Fruit fly (Drosophila melanogaster) whole organism, prepupa: ENCODE results near the gene RpL3.

Source experiments
- Blimp-1 ChIP-seq: fragments of 200-800 bp; sonication (Bioruptor generic); optimal IDR thresholded peaks from 3 replicates; lab custom pipeline; 2017; ENCODE audit warnings: missing biosample characterization, missing genetic modification characterization, mild to moderate bottlenecking, moderate library complexity, missing genetic modification reagents
- CG10631 ChIP-seq: fragments of 200-800 bp; sonication (Bioruptor generic); optimal IDR thresholded peaks from 2 replicates; lab custom pipeline; 2016; ENCODE audit warnings: missing biosample characterization, missing genetic modification characterization
- CG11294 ChIP-seq: fragments of 200-800 bp; sonication (Bioruptor generic); IDR thresholded peaks from 2 replicates; pipeline ENCODE4 v1.3.6; 2022; ENCODE audit warnings: missing biosample characterization, missing genetic modification characterization
- CG11762 ChIP-seq: fragments of 200-800 bp; sonication (Bioruptor generic); optimal IDR thresholded peaks from 3 replicates; lab custom pipeline; 2016; ENCODE audit warnings: missing biosample characterization, missing genetic modification characterization; ENCODE audit not compliant: insufficient read depth
- CG11902 ChIP-seq: fragments of 200-800 bp; sonication (Bioruptor generic); optimal IDR thresholded peaks from 3 replicates; lab custom pipeline; 2016; ENCODE audit warnings: missing biosample characterization, missing genetic modification characterization
- CG15336 ChIP-seq: fragments of 200-800 bp; sonication (Bioruptor generic); IDR thresholded peaks from 2 replicates; pipeline ENCODE4 v1.3.6; 2022; ENCODE audit warnings: missing biosample characterization, missing genetic modification characterization
- CG16779 ChIP-seq: fragments of 200-800 bp; sonication (Bioruptor generic); optimal IDR thresholded peaks from 3 replicates; lab custom pipeline; 2017; ENCODE audit warnings: missing biosample characterization, mild to moderate bottlenecking, missing genetic modification characterization
- CG3032 ChIP-seq: fragments of 200-800 bp; optimal IDR thresholded peaks from 2 replicates; lab custom pipeline; 2019; ENCODE audit warnings: missing biosample characterization, mild to moderate bottlenecking, missing genetic modification characterization, moderate library complexity
- CG31627 ChIP-seq: fragments of 200-800 bp; sonication (Bioruptor generic); optimal IDR thresholded peaks from 3 replicates; lab custom pipeline; 2016; ENCODE audit warnings: missing biosample characterization, missing genetic modification characterization
- CG32006 ChIP-seq: fragments of 200-800 bp; sonication (Bioruptor generic); optimal IDR thresholded peaks from 3 replicates; lab custom pipeline; 2017; ENCODE audit warnings: missing biosample characterization, mild to moderate bottlenecking, missing genetic modification characterization
- CG34406 ChIP-seq: fragments of 200-800 bp; sonication (Bioruptor generic); optimal IDR thresholded peaks from 3 replicates; lab custom pipeline; 2016; ENCODE audit warnings: missing biosample characterization, missing genetic modification characterization
- CG3919 ChIP-seq: fragments of 200-800 bp; sonication (Bioruptor generic); optimal IDR thresholded peaks from 3 replicates; lab custom pipeline; 2016; ENCODE audit warnings: missing biosample characterization, missing genetic modification characterization
- CG4318 ChIP-seq: fragments of 200-800 bp; sonication (Bioruptor generic); optimal IDR thresholded peaks from 3 replicates; lab custom pipeline; 2017; ENCODE audit warnings: missing biosample characterization, mild to moderate bottlenecking, missing genetic modification characterization
- CG6163 ChIP-seq: fragments of 200-800 bp; sonication (Bioruptor generic); IDR thresholded peaks from 3 replicates; pipeline ENCODE4 v1.3.6; 2022; ENCODE audit warnings: missing biosample characterization, missing genetic modification characterization
- CG6792 ChIP-seq: fragments of 200-800 bp; sonication (Bioruptor generic); optimal IDR thresholded peaks from 3 replicates; lab custom pipeline; 2016; ENCODE audit warnings: missing biosample characterization, missing genetic modification characterization
- CG6854 ChIP-seq: fragments of 200-800 bp; sonication (Bioruptor generic); optimal IDR thresholded peaks from 2 replicates; lab custom pipeline; 2017; ENCODE audit warnings: missing biosample characterization, mild to moderate bottlenecking, missing genetic modification characterization
- CG7368 ChIP-seq: fragments of 200-800 bp; sonication (Bioruptor generic); optimal IDR thresholded peaks from 3 replicates; lab custom pipeline; 2016; ENCODE audit warnings: missing biosample characterization, missing genetic modification characterization
- CG8119 ChIP-seq: fragments of 200-800 bp; sonication (Bioruptor generic); IDR thresholded peaks from 3 replicates; pipeline ENCODE4 v1.3.6; 2022; ENCODE audit warnings: missing biosample characterization, missing genetic modification characterization
- CG8632 ChIP-seq: fragments of 200-800 bp; sonication (Bioruptor generic); optimal IDR thresholded peaks from 3 replicates; lab custom pipeline; 2016; ENCODE audit warnings: missing biosample characterization, missing genetic modification characterization
- CG9139 ChIP-seq: fragments of 200-800 bp; sonication (Bioruptor generic); optimal IDR thresholded peaks from 3 replicates; lab custom pipeline; 2017; ENCODE audit warnings: missing biosample characterization, mild to moderate bottlenecking, missing genetic modification characterization
- Eip75B ChIP-seq: fragments of 200-800 bp; sonication (Bioruptor generic); optimal IDR thresholded peaks from 3 replicates; lab custom pipeline; 2016; ENCODE audit warnings: missing biosample characterization, missing genetic modification characterization
- Eip78C ChIP-seq: fragments of 200-800 bp; sonication (Bioruptor generic); peaks from one replicate; lab custom pipeline; 2016; ENCODE audit warnings: missing biosample characterization, missing genetic modification characterization
- Eip93F ChIP-seq: fragments of 200-800 bp; sonication (Bioruptor generic); optimal IDR thresholded peaks from 2 replicates; lab custom pipeline; 2016; ENCODE audit warnings: missing biosample characterization, mild to moderate bottlenecking, missing genetic modification characterization
- Ets96B ChIP-seq: fragments of 200-800 bp; optimal IDR thresholded peaks from 2 replicates; lab custom pipeline; 2019; ENCODE audit warnings: missing biosample characterization, mild to moderate bottlenecking, missing genetic modification characterization, moderate library complexity
- Gug ChIP-seq: fragments of 200-800 bp; sonication (Bioruptor generic); IDR thresholded peaks from 2 replicates; pipeline ENCODE4 v1.3.6; 2022; ENCODE audit warnings: missing biosample characterization, missing genetic modification characterization
- Hr38 ChIP-seq: sonication (Bioruptor generic); optimal IDR thresholded peaks from 2 replicates; lab custom pipeline; 2016; ENCODE audit warnings: missing biosample characterization, missing genetic modification characterization
- Hr39 ChIP-seq: fragments of 200-800 bp; sonication (Bioruptor generic); optimal IDR thresholded peaks from 2 replicates; lab custom pipeline; 2016; ENCODE audit warnings: missing biosample characterization, missing genetic modification characterization
- Hr4 ChIP-seq: fragments of 200-800 bp; sonication (Bioruptor generic); optimal IDR thresholded peaks from 3 replicates; lab custom pipeline; 2016; ENCODE audit warnings: missing biosample characterization, missing genetic modification characterization
- Lpt ChIP-seq: fragments of 200-800 bp; sonication (Bioruptor generic); optimal IDR thresholded peaks from 3 replicates; lab custom pipeline; 2016; ENCODE audit warnings: missing biosample characterization, missing genetic modification characterization
- Smox ChIP-seq: fragments of 200-800 bp; sonication (Bioruptor generic); optimal IDR thresholded peaks from 3 replicates; lab custom pipeline; 2016; ENCODE audit warnings: missing biosample characterization, missing genetic modification characterization
- Sox14 ChIP-seq: fragments of 200-800 bp; sonication (Bioruptor generic); optimal IDR thresholded peaks from 3 replicates; lab custom pipeline; 2016; ENCODE audit warnings: missing biosample characterization, missing genetic modification characterization
- Sox15 ChIP-seq: fragments of 200-800 bp; sonication (Bioruptor generic); optimal IDR thresholded peaks from 3 replicates; lab custom pipeline; 2016; ENCODE audit warnings: missing biosample characterization, missing genetic modification characterization
- acj6 ChIP-seq: fragments of 200-800 bp; sonication (Bioruptor generic); optimal IDR thresholded peaks from 3 replicates; lab custom pipeline; 2016; ENCODE audit warnings: missing biosample characterization, missing genetic modification characterization
- cyc ChIP-seq: fragments of 200-800 bp; sonication (Bioruptor generic); optimal IDR thresholded peaks from 3 replicates; lab custom pipeline; 2016; ENCODE audit warnings: missing biosample characterization, missing genetic modification characterization
- dac ChIP-seq: fragments of 200-800 bp; sonication (Bioruptor generic); optimal IDR thresholded peaks from 2 replicates; lab custom pipeline; 2017; ENCODE audit warnings: missing biosample characterization, mild to moderate bottlenecking, missing genetic modification characterization
- dsx ChIP-seq: fragments of 200-800 bp; optimal IDR thresholded peaks from 3 replicates; lab custom pipeline; 2019; ENCODE audit warnings: missing biosample characterization, mild to moderate bottlenecking, missing genetic modification characterization, moderate library complexity; ENCODE audit not compliant: poor library complexity, severe bottlenecking
- esn ChIP-seq: fragments of 200-800 bp; sonication (Bioruptor generic); optimal IDR thresholded peaks from 2 replicates; lab custom pipeline; 2016; ENCODE audit warnings: missing biosample characterization, mild to moderate bottlenecking, missing genetic modification characterization, moderate library complexity
- fkh ChIP-seq: fragments of 200-800 bp; sonication (Bioruptor generic); optimal IDR thresholded peaks from 3 replicates; lab custom pipeline; 2017; ENCODE audit warnings: missing biosample characterization, mild to moderate bottlenecking, missing genetic modification characterization, moderate library complexity
- lz ChIP-seq: fragments of 200-800 bp; sonication (Bioruptor generic); optimal IDR thresholded peaks from 3 replicates; lab custom pipeline; 2016; ENCODE audit warnings: missing biosample characterization, missing genetic modification characterization
- net ChIP-seq: fragments of 200-800 bp; sonication (Bioruptor generic); optimal IDR thresholded peaks from 3 replicates; lab custom pipeline; 2016; ENCODE audit warnings: missing biosample characterization, missing genetic modification characterization
- salr ChIP-seq, 2 experiments: fragments of 200-800 bp; sonication (Bioruptor generic); optimal IDR thresholded peaks; 3 replicates each; lab custom pipeline; 2016 to 2018; ENCODE audit warnings: missing biosample characterization in 2 of 2, missing genetic modification characterization in 2 of 2, mild to moderate bottlenecking in 1 of 2
- spab ChIP-seq: fragments of 200-800 bp; sonication (Bioruptor generic); optimal IDR thresholded peaks from 2 replicates; lab custom pipeline; 2017; ENCODE audit warnings: missing biosample characterization, mild to moderate bottlenecking, missing genetic modification characterization, missing genetic modification reagents
- topi ChIP-seq: fragments of 200-800 bp; sonication (Bioruptor generic); optimal IDR thresholded peaks from 3 replicates; lab custom pipeline; 2016; ENCODE audit warnings: missing biosample characterization, missing genetic modification characterization
- vri ChIP-seq: fragments of 200-800 bp; sonication (Bioruptor generic); optimal IDR thresholded peaks from 3 replicates; lab custom pipeline; 2016; ENCODE audit warnings: missing biosample characterization, mild to moderate bottlenecking, missing genetic modification characterization

The RpL3 gene

DNA sequence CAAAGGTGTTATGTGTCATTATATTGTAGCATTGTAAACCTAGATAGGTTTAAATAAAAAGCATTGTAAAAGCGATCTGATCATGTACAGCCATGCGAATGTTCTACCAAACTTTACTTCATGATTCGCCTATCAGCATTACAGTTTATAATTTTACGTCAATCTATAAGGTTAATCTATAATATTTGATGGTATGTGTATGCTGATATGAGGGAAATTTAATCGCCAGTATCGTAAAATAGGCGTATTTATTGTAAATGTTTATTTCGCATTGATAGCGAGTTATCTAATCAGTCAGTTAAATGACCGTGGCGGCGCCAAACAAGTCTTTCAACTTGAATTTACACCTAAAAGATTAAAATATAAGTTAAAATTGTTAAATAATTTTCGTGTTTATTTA, 44.1 kb upstream of the RpL3 start:
- TF ChIP-seq spab (GFP tag; lab: Kevin White, UChicago) (no peak), Blimp-1 (no peak), esn (no peak), CG10631 (GFP tag; lab: Kevin White, UChicago) (no peak), Eip93F (no peak), cyc (GFP tag; lab: Kevin White, UChicago) (no peak), CG9139 (GFP tag; lab: Kevin White, UChicago) (no peak)

- TF ChIP-seq fkh (GFP tag; lab: Kevin White, UChicago) (peak; percentile 47), acj6 (no peak), Sox15 (GFP tag; lab: Kevin White, UChicago) (no peak)
Measured at dm6 chr3R:11178300-11178699, 43.4 kb upstream of the RpL3 start.

- TF ChIP-seq Blimp-1 = no peak
- TF ChIP-seq Hr39 (GFP tag; lab: Kevin White, UChicago) = no peak
- TF ChIP-seq CG10631 (GFP tag; lab: Kevin White, UChicago) = no peak
- TF ChIP-seq spab (GFP tag; lab: Kevin White, UChicago) = no peak
- no peak for TF ChIP-seq Sox14 (GFP tag; lab: Kevin White, UChicago)
Measured at dm6 chr3R:11195792-11196191, 25.9 kb upstream of the RpL3 start, which contains the start of gene CG18577. TSS of gene CG18577 (plus strand) at chr3R:11196092.

DNA sequence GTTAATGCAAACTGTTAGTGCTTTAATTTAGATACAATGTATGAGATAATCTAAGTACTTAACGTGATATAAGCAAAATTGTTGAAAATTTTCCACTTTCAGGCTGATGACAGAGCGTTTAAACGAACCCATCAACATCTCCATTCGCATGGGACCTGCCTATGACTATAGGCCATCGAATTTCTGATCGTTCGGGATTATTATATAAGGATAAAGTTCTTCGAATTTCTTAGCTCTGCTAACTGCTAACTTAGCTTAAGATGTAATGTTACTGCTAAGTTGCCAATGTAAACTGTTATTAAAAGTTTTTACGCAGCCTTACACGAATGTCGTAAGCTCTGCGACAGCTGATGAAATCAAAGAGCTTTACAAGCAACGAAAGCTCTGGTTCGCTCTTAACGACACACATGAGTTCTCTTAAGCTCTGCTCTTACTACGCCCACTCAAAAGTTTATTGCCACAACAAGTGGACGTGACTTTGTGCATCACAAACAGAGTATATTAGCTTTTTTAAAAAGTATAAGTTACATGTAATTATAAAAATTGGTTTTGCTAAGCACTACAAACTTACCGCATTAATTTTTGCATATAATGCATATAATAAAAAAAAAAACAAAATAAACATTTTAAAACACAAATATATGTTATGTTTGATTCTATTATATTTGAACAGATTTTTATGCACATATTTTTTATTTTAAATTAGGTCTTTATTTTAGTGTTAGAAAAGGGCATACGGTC, 24.9 kb upstream of the RpL3 start:
- peak; percentile 100 for TF ChIP-seq Eip78C
- peak; percentile 80 for TF ChIP-seq vri
- TF ChIP-seq CG3032 (tag; lab: Kevin White, UChicago) = peak; percentile 95
- peak; percentile 92 for TF ChIP-seq Hr39 (GFP tag; lab: Kevin White, UChicago)
- peak; percentile 96 for TF ChIP-seq Smox (GFP tag; lab: Kevin White, UChicago)
- peak; percentile 90 for TF ChIP-seq dsx (GFP tag; lab: Kevin White, UChicago)
- peak; percentile 98 for TF ChIP-seq spab (GFP tag; lab: Kevin White, UChicago)
- TF ChIP-seq CG6854 = peak; percentile 98
- TF ChIP-seq net (GFP tag; lab: Kevin White, UChicago) = peak; percentile 96
- peak; percentile 85 for TF ChIP-seq Eip93F
- TF ChIP-seq lz (GFP tag; lab: Kevin White, UChicago) = peak; percentile 97
- TF ChIP-seq CG8632 (GFP tag; lab: Kevin White, UChicago) = peak; percentile 99
- TF ChIP-seq Hr38 (GFP tag; lab: Kevin White, UChicago) = no peak
- TF ChIP-seq Hr4 (GFP tag; lab: Kevin White, UChicago) = peak; percentile 98
- TF ChIP-seq CG9139 (GFP tag; lab: Kevin White, UChicago) = peak; percentile 99
- TF ChIP-seq topi (GFP tag; lab: Kevin White, UChicago) = peak; percentile 99
- TF ChIP-seq dac = peak; percentile 97
- peak; percentile 99 for TF ChIP-seq Gug (GFP tag; lab: Robert Waterston, UW)
- peak; percentile 95 for TF ChIP-seq CG11762 (GFP tag; lab: Kevin White, UChicago)
- peak; percentile 99 for TF ChIP-seq CG34406 (GFP tag; lab: Kevin White, UChicago)
- peak; percentile 97 for TF ChIP-seq CG3919 (GFP tag; lab: Kevin White, UChicago)
- TF ChIP-seq CG11294 (GFP tag; lab: Robert Waterston, UW) = peak; percentile 98
- peak; percentile 96 for TF ChIP-seq CG6792 (GFP tag; lab: Kevin White, UChicago)
- TF ChIP-seq cyc (GFP tag; lab: Kevin White, UChicago) = peak; percentile 96
- TF ChIP-seq CG15336 (GFP tag; lab: Robert Waterston, UW) = peak; percentile 99
- peak; percentile 97 for TF ChIP-seq CG6163 (GFP tag; lab: Robert Waterston, UW)
- TF ChIP-seq Ets96B = peak; percentile 92
- TF ChIP-seq CG4318 (GFP tag; lab: Kevin White, UChicago) = peak; percentile 100
- peak; percentile 99 for TF ChIP-seq CG10631 (GFP tag; lab: Kevin White, UChicago)
- TF ChIP-seq CG32006 = peak; percentile 100
- TF ChIP-seq Lpt = peak; percentile 98
- peak; percentile 93 for TF ChIP-seq CG7368 (GFP tag; lab: Kevin White, UChicago)
- peak; percentile 95 for TF ChIP-seq CG31627 (GFP tag; lab: Kevin White, UChicago)
- peak; percentile 97 for TF ChIP-seq CG16779 (tag; lab: Kevin White, UChicago)
- TF ChIP-seq salr (GFP tag; optimal IDR thresholded peaks at IDR 0.05; lab: Kevin White, UChicago) = peak; percentile 87 to 98
- peak; percentile 100 for TF ChIP-seq CG8119 (GFP tag; lab: Robert Waterston, UW)
- TF ChIP-seq CG11902 = peak; percentile 96
- TF ChIP-seq Eip75B (GFP tag; lab: Kevin White, UChicago) = peak; percentile 97
